Worm (Caenorhabditis elegans) whole organism, L1 larva: ENCODE data around the gene epn-1.
A peak's percentile ranks its signal among the peaks of the same experiment; 100 is the strongest.

Source experiments
- C16A3.4 ChIP-seq: fragments of 150-350 bp; optimal IDR thresholded peaks from 2 replicates; lab custom pipeline; 2014; ENCODE audit warnings: missing biosample characterization, missing genetic modification characterization
- C34B4.2 ChIP-seq: sonication (generic microtip); optimal IDR thresholded peaks from 2 replicates; lab custom pipeline; 2017; ENCODE audit warnings: mild to moderate bottlenecking, missing genetic modification characterization, missing compliant biosample characterization
- F16B12.6 ChIP-seq: fragments of 150-350 bp; optimal IDR thresholded peaks from 2 replicates; lab custom pipeline; 2014; ENCODE audit warnings: missing biosample characterization, missing genetic modification characterization
- aha-1 ChIP-seq: fragments of 150-350 bp; optimal IDR thresholded peaks from 2 replicates; lab custom pipeline; 2014; ENCODE audit warnings: missing biosample characterization, missing genetic modification characterization
- alr-1 ChIP-seq: fragments of 200-800 bp; sonication (Bioruptor generic); optimal IDR thresholded peaks from 2 replicates; lab custom pipeline; 2018; ENCODE audit warnings: borderline replicate concordance, mild to moderate bottlenecking, missing genetic modification characterization, missing compliant biosample characterization
- aly-2 ChIP-seq: fragments of 150-350 bp; optimal IDR thresholded peaks from 2 replicates; lab custom pipeline; 2014; ENCODE audit warnings: missing biosample characterization, missing genetic modification characterization
- ama-1 ChIP-seq: fragments of 150-350 bp; optimal IDR thresholded peaks from 2 replicates; lab custom pipeline; 2014
- blmp-1 ChIP-seq: fragments of 150-350 bp; optimal IDR thresholded peaks from 2 replicates; lab custom pipeline; 2014; ENCODE audit warnings: missing biosample characterization, missing genetic modification characterization
- ceh-63 ChIP-seq: fragments of 200-800 bp; sonication (Bioruptor generic); optimal IDR thresholded peaks from 2 replicates; lab custom pipeline; 2018; ENCODE audit warnings: mild to moderate bottlenecking, missing genetic modification characterization, missing compliant biosample characterization
- ceh-88 ChIP-seq: fragments of 200-800 bp; sonication (Bioruptor generic); IDR thresholded peaks from 2 replicates; pipeline ENCODE4 v1.3.6; 2022; ENCODE audit warnings: missing genetic modification characterization, missing compliant biosample characterization
- ceh-90 ChIP-seq: sonication (generic microtip); optimal IDR thresholded peaks from 2 replicates; lab custom pipeline; 2016; ENCODE audit warnings: missing genetic modification characterization, missing compliant biosample characterization
- ces-1 ChIP-seq: fragments of 150-350 bp; optimal IDR thresholded peaks from 2 replicates; lab custom pipeline; 2014; ENCODE audit warnings: missing biosample characterization, missing genetic modification reagents, missing genetic modification characterization
- efl-1 ChIP-seq, 4 experiments: fragments of 150-350 bp; optimal IDR thresholded peaks in 3 of 4; peaks in 1 of 4; 1 replicate in 1 of 4; 2 replicates in 3 of 4; lab custom pipeline; 2014; ENCODE audit warnings: missing biosample characterization in 2 of 4, missing genetic modification characterization in 2 of 4, missing genetic modification reagents in 2 of 4
- efl-3 ChIP-seq: fragments of 200-800 bp; sonication (Bioruptor generic); optimal IDR thresholded peaks from 2 replicates; lab custom pipeline; 2018; ENCODE audit warnings: mild to moderate bottlenecking, missing genetic modification characterization, missing compliant biosample characterization
- egl-13 ChIP-seq: sonication (generic microtip); optimal IDR thresholded peaks from 2 replicates; lab custom pipeline; 2016; ENCODE audit warnings: missing genotype, missing genetic modification reagents, missing genetic modification characterization, missing compliant biosample characterization
- elt-2 ChIP-seq: sonication (generic microtip); optimal IDR thresholded peaks from 2 replicates; lab custom pipeline; 2016; ENCODE audit warnings: missing genetic modification characterization, mild to moderate bottlenecking, inconsistent platforms, missing compliant biosample characterization, missing genetic modification reagents
- elt-3 ChIP-seq, 6 experiments: fragments of 150-350 bp in 1 of 6; sonication (generic microtip); optimal IDR thresholded peaks; 2 replicates each; lab custom pipeline; 2017 to 2018; ENCODE audit warnings: missing biosample characterization in 6 of 6, missing genetic modification characterization in 6 of 6, inconsistent platforms in 1 of 6
- fkh-10 ChIP-seq: sonication (generic microtip); optimal IDR thresholded peaks from 2 replicates; lab custom pipeline; 2017; ENCODE audit warnings: missing biosample characterization, missing genetic modification reagents, missing genetic modification characterization
- hlh-17 ChIP-seq: fragments of 200-800 bp; sonication (Bioruptor generic); optimal IDR thresholded peaks from 2 replicates; lab custom pipeline; 2018; ENCODE audit warnings: missing genetic modification characterization, mild to moderate bottlenecking, missing compliant biosample characterization, moderate library complexity, borderline replicate concordance
- irx-1 ChIP-seq: sonication (generic microtip); optimal IDR thresholded peaks from 2 replicates; lab custom pipeline; 2016; ENCODE audit warnings: missing genetic modification characterization, missing compliant biosample characterization
- lin-13 ChIP-seq: fragments of 150-350 bp; optimal IDR thresholded peaks from 2 replicates; lab custom pipeline; 2014; ENCODE audit warnings: missing biosample characterization, missing genetic modification reagents, missing genetic modification characterization
- lin-14 ChIP-seq: fragments of 200-800 bp; sonication (Bioruptor generic); optimal IDR thresholded peaks from 2 replicates; lab custom pipeline; 2018; ENCODE audit warnings: mild to moderate bottlenecking, missing genetic modification characterization, moderate library complexity, missing compliant biosample characterization
- lin-15B ChIP-seq: fragments of 150-350 bp; sonication (generic microtip); optimal IDR thresholded peaks from 3 replicates; lab custom pipeline; 2014; ENCODE audit warnings: missing biosample characterization, missing genetic modification characterization
- lir-3 ChIP-seq: sonication (generic microtip); optimal IDR thresholded peaks from 2 replicates; lab custom pipeline; 2016; ENCODE audit warnings: mild to moderate bottlenecking, missing genetic modification characterization, moderate library complexity, missing compliant biosample characterization; ENCODE audit not compliant: poor library complexity
- mab-9 ChIP-seq: fragments of 200-800 bp; sonication (Bioruptor generic); IDR thresholded peaks from 2 replicates; pipeline ENCODE4 v1.3.6; 2022; ENCODE audit warnings: missing genetic modification reagents, missing genetic modification characterization, missing compliant biosample characterization
- mdl-1 ChIP-seq, 2 experiments: fragments of 150-350 bp; optimal IDR thresholded peaks; 2 replicates each; lab custom pipeline; 2014 to 2017; ENCODE audit warnings: missing biosample characterization in 2 of 2, missing genetic modification characterization in 2 of 2, inconsistent platforms in 1 of 2
- mep-1 ChIP-seq: fragments of 150-350 bp; optimal IDR thresholded peaks from 2 replicates; lab custom pipeline; 2014; ENCODE audit warnings: missing biosample characterization, missing genetic modification characterization
- nhr-11 ChIP-seq: fragments of 150-350 bp; optimal IDR thresholded peaks from 2 replicates; lab custom pipeline; 2014; ENCODE audit warnings: missing biosample characterization, missing genetic modification characterization
- nhr-19 ChIP-seq: fragments of 200-800 bp; sonication (Bioruptor generic); conservative IDR thresholded peaks from 2 replicates; pipeline ENCODE4 v1.3.6; 2022; ENCODE audit warnings: missing genetic modification characterization, missing compliant biosample characterization
- nhr-20 ChIP-seq: sonication (generic microtip); optimal IDR thresholded peaks from 2 replicates; lab custom pipeline; 2016; ENCODE audit warnings: mild to moderate bottlenecking, missing genetic modification characterization, missing compliant biosample characterization
- nhr-47 ChIP-seq: sonication (generic microtip); optimal IDR thresholded peaks from 2 replicates; lab custom pipeline; 2016; ENCODE audit warnings: mild to moderate bottlenecking, missing genetic modification characterization, moderate library complexity, missing compliant biosample characterization
- nhr-77 ChIP-seq: fragments of 150-350 bp; optimal IDR thresholded peaks from 2 replicates; lab custom pipeline; 2014; ENCODE audit warnings: missing biosample characterization, missing genetic modification characterization
- nhr-84 ChIP-seq: sonication (generic microtip); optimal IDR thresholded peaks from 2 replicates; lab custom pipeline; 2017; ENCODE audit warnings: missing biosample characterization, missing genetic modification characterization
- nhr-85 ChIP-seq: sonication (generic microtip); peaks from one replicate; lab custom pipeline; 2016; ENCODE audit warnings: missing genetic modification characterization, inconsistent platforms, missing compliant biosample characterization
- nhr-90 ChIP-seq: sonication (generic microtip); optimal IDR thresholded peaks from 2 replicates; lab custom pipeline; 2016; ENCODE audit warnings: mild to moderate bottlenecking, missing genetic modification characterization, missing compliant biosample characterization; ENCODE audit not compliant: poor library complexity
- pax-3 ChIP-seq: fragments of 200-800 bp; sonication (Bioruptor generic); optimal IDR thresholded peaks from 2 replicates; lab custom pipeline; 2018; ENCODE audit warnings: mild to moderate bottlenecking, missing genetic modification characterization, moderate library complexity, missing compliant biosample characterization
- sox-4 ChIP-seq: sonication (generic microtip); optimal IDR thresholded peaks from 2 replicates; lab custom pipeline; 2016; ENCODE audit warnings: missing genetic modification characterization, missing compliant biosample characterization
- sup-37 ChIP-seq: fragments of 200-800 bp; sonication (Bioruptor generic); optimal IDR thresholded peaks from 2 replicates; lab custom pipeline; 2018; ENCODE audit warnings: mild to moderate bottlenecking, missing genetic modification characterization, missing compliant biosample characterization
- tbx-2 ChIP-seq: sonication (generic microtip); optimal IDR thresholded peaks from 2 replicates; lab custom pipeline; 2016; ENCODE audit warnings: missing genetic modification characterization, missing compliant biosample characterization
- unc-130 ChIP-seq: fragments of 150-350 bp; optimal IDR thresholded peaks from 2 replicates; lab custom pipeline; 2017; ENCODE audit warnings: missing biosample characterization, missing genetic modification characterization, inconsistent platforms
- unc-30 ChIP-seq: sonication (generic microtip); optimal IDR thresholded peaks from 2 replicates; lab custom pipeline; 2017; ENCODE audit warnings: missing biosample characterization, missing genetic modification characterization
- zag-1 ChIP-seq: fragments of 150-350 bp; optimal IDR thresholded peaks from 2 replicates; lab custom pipeline; 2014; ENCODE audit warnings: missing biosample characterization, missing genetic modification characterization
- zip-4 ChIP-seq: fragments of 200-800 bp; sonication (Bioruptor generic); optimal IDR thresholded peaks from 2 replicates; lab custom pipeline; 2018; ENCODE audit warnings: mild to moderate bottlenecking, missing genetic modification characterization, moderate library complexity, missing compliant biosample characterization
- ztf-4 ChIP-seq: fragments of 150-350 bp; optimal IDR thresholded peaks from 2 replicates; lab custom pipeline; 2014; ENCODE audit warnings: missing biosample characterization, missing genetic modification characterization

The epn-1 gene

ce11 chrX:14792315-14793197, 25.8 kb downstream of the epn-1 start:
- TF ChIP-seq ceh-88 (GFP tag; lab: Robert Waterston, UW), result no peak
- no peak for TF ChIP-seq blmp-1 (tag; lab: Kevin White, UChicago)
- no peak for TF ChIP-seq nhr-84 (tag; lab: Kevin White, UChicago)
- TF ChIP-seq nhr-85 (tag; lab: Kevin White, UChicago), result peak; percentile 30
- no peak for TF ChIP-seq nhr-19 (GFP tag; lab: Robert Waterston, UW)
- peak; percentile 8 for TF ChIP-seq nhr-11 (tag; lab: Kevin White, UChicago)
- no peak for TF ChIP-seq elt-2 (tag; lab: Kevin White, UChicago)
- TF ChIP-seq alr-1 (tag; lab: Kevin White, UChicago), result no peak
- TF ChIP-seq tbx-2 (tag; lab: Kevin White, UChicago), result no peak
- no peak for TF ChIP-seq irx-1 (tag; lab: Kevin White, UChicago)
- no peak for TF ChIP-seq F16B12.6 (tag; lab: Kevin White, UChicago)
- peak; percentile 66 for TF ChIP-seq aly-2 (tag; lab: Kevin White, UChicago)
- no peak for TF ChIP-seq mep-1 (tag; lab: Kevin White, UChicago)
- TF ChIP-seq zip-4 (GFP tag; lab: Kevin White, UChicago), result no peak
- no peak for TF ChIP-seq fkh-10
- no peak for TF ChIP-seq pax-3 (tag; lab: Kevin White, UChicago)
- no peak for TF ChIP-seq C16A3.4 (tag; lab: Kevin White, UChicago)
- TF ChIP-seq mdl-1 (tag; optimal IDR thresholded peaks at IDR 0.05; lab: Kevin White, UChicago), result no peak
- no peak for TF ChIP-seq ztf-4
- TF ChIP-seq elt-3 (tag; optimal IDR thresholded peaks at IDR 0.05; lab: Kevin White, UChicago), result no peak
- no peak for TF ChIP-seq ceh-63
- no peak for TF ChIP-seq efl-1 (optimal IDR thresholded peaks at IDR 0.05; lab: Kevin White, UChicago)
- peak in 1 of 2 experiments; percentile 40 for TF ChIP-seq efl-1 (GFP tag; optimal IDR thresholded peaks at IDR 0.05 in 1 of 2; lab: Kevin White, UChicago)
- TF ChIP-seq efl-3 (GFP tag; lab: Kevin White, UChicago), result no peak
- no peak for TF ChIP-seq sox-4 (tag; lab: Kevin White, UChicago)
- no peak for TF ChIP-seq lin-14
- no peak for TF ChIP-seq lir-3 (tag; lab: Kevin White, UChicago)
- TF ChIP-seq ceh-90, result no peak
- TF ChIP-seq egl-13 (tag; lab: Kevin White, UChicago), result no peak
- no peak for TF ChIP-seq unc-130 (tag; lab: Kevin White, UChicago)

- TF ChIP-seq zag-1, result no peak
- TF ChIP-seq nhr-90 (tag; lab: Kevin White, UChicago), result no peak
- TF ChIP-seq C34B4.2 (tag; lab: Kevin White, UChicago), result no peak
- no peak for TF ChIP-seq efl-1 (optimal IDR thresholded peaks at IDR 0.05; lab: Kevin White, UChicago)
- peak in 1 of 2 experiments; percentile 30 for TF ChIP-seq efl-1 (GFP tag; optimal IDR thresholded peaks at IDR 0.05 in 1 of 2; lab: Kevin White, UChicago)
- no peak for TF ChIP-seq lin-15B (tag; lab: Kevin White, UChicago)
Measured at ce11 chrX:14791195-14791739, 27.0 kb downstream of the epn-1 start.

- no peak for TF ChIP-seq sup-37 (GFP tag; lab: Kevin White, UChicago)
- TF ChIP-seq mab-9, result no peak
- TF ChIP-seq lin-13, result no peak
- TF ChIP-seq fkh-10, result no peak
- no peak for TF ChIP-seq sox-4 (tag; lab: Kevin White, UChicago)
- no peak for TF ChIP-seq aha-1 (tag; lab: Kevin White, UChicago)
- TF ChIP-seq lin-15B (tag; lab: Kevin White, UChicago), result no peak
- TF ChIP-seq pax-3 (tag; lab: Kevin White, UChicago), result no peak
- peak; percentile 72 for TF ChIP-seq nhr-19 (GFP tag; lab: Robert Waterston, UW)
- peak; percentile 78 for TF ChIP-seq nhr-47
- no peak for TF ChIP-seq unc-30 (tag; lab: Kevin White, UChicago)
- TF ChIP-seq ama-1, result no peak
- TF ChIP-seq zag-1, result no peak
- peak; percentile 75 for TF ChIP-seq mep-1 (tag; lab: Kevin White, UChicago)
- TF ChIP-seq tbx-2 (tag; lab: Kevin White, UChicago), result peak; percentile 88
- peak; percentile 2 for TF ChIP-seq nhr-77 (tag; lab: Kevin White, UChicago)
- no peak for TF ChIP-seq ces-1 (GFP tag; lab: Kevin White, UChicago)
- TF ChIP-seq nhr-11 (tag; lab: Kevin White, UChicago), result no peak
- peak; percentile 99 for TF ChIP-seq nhr-20 (tag; lab: Kevin White, UChicago)
- TF ChIP-seq lir-3 (tag; lab: Kevin White, UChicago), result no peak
- no peak for TF ChIP-seq hlh-17 (GFP tag; lab: Kevin White, UChicago)
Measured at ce11 chrX:14790320-14791048, 27.8 kb downstream of the epn-1 start, which contains the start of gene tatn-1. TSS of gene tatn-1 (plus strand) at chrX:14791008.
